Worm (Caenorhabditis elegans) whole organism, midembryonic: ENCODE measurements around the gene R160.13.

ENCODE experiments used
- T22C8.4 ChIP-seq: fragments of 200-800 bp; sonication (Bioruptor generic); IDR thresholded peaks from 2 replicates; pipeline ENCODE4 v1.3.6; 2022; ENCODE audit warnings: missing genetic modification characterization, missing compliant biosample characterization
- flt-1 ChIP-seq: fragments of 200-800 bp; sonication (Bioruptor generic); IDR thresholded peaks from 2 replicates; pipeline ENCODE4 v1.3.6; 2022; ENCODE audit warnings: missing genetic modification characterization, missing compliant biosample characterization
- ref-1 ChIP-seq: fragments of 200-800 bp; sonication (Bioruptor generic); conservative IDR thresholded peaks from 2 replicates; pipeline ENCODE4 v1.3.6; 2022; ENCODE audit warnings: missing genetic modification reagents, missing genetic modification characterization, missing compliant biosample characterization
- ztf-23 ChIP-seq: fragments of 200-800 bp; sonication (Bioruptor generic); IDR thresholded peaks from 2 replicates; pipeline ENCODE4 v1.3.6; 2022; ENCODE audit warnings: missing genetic modification reagents, missing genetic modification characterization, missing compliant biosample characterization

DNA sequence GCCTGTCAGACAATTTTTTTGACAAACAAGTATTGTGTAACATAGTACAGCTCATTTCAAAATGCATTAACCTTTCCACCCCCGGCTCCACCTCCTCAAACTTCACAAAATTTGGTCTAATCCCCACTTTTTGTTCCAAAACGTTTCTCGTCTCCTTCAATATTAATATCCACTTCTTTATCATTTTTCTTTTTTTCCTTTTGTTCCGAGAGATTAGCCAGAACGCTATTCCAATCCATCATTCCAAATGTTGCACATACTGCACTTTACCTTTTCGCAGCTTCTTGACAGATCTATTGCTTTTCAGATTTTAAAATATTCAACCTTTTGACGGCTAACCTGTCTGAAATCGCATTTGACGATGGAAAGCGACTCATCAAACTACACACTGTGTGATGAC is 31.5 kb upstream of the R160.13 start, which contains the start of gene D1079.1:
- TF ChIP-seq T22C8.4 (GFP tag; lab: Robert Waterston, UW), result no peak
- no peak for TF ChIP-seq flt-1 (GFP tag; lab: Robert Waterston, UW)
- no peak for TF ChIP-seq ref-1 (GFP tag; lab: Robert Waterston, UW)
- TF ChIP-seq ztf-23 (GFP tag; lab: Robert Waterston, UW), result no peak
